Worm (Caenorhabditis elegans): Measurements from ENCODE around the gene cat-4.
A peak's percentile ranks its signal among the peaks of the same experiment; 100 is the strongest.

cat-4 gene

ce11 chrV:10564830-10565365 is at the start of gene cat-4:
Gene cat-4 (plus strand): TSS chrV:10564880.
- no peak for TF ChIP-seq sea-2 (GFP tag; IDR thresholded peaks at IDR 0.05)
- TF ChIP-seq ceh-91 (GFP tag; IDR thresholded peaks at IDR 0.05): no peak
- TF ChIP-seq ztf-26 (tag; optimal IDR thresholded peaks at IDR 0.05): no peak
- TF ChIP-seq nhr-80 (tag; optimal IDR thresholded peaks at IDR 0.05): peak; percentile 31

ce11 chrV:10516702-10517101 is 48.0 kb upstream of the cat-4 start:
- no peak for TF ChIP-seq ekl-4 (GFP tag; IDR thresholded peaks at IDR 0.05)
- no peak for TF ChIP-seq ztf-25 (GFP tag; IDR thresholded peaks at IDR 0.05)
- TF ChIP-seq nfyb-1 (GFP tag; IDR thresholded peaks at IDR 0.05): no peak
- TF ChIP-seq egl-18 (GFP tag; IDR thresholded peaks at IDR 0.05): no peak
- TF ChIP-seq lin-26 (GFP tag; IDR thresholded peaks at IDR 0.05): no peak
- no peak for TF ChIP-seq zim-3 (tag; optimal IDR thresholded peaks at IDR 0.05)
- no peak for TF ChIP-seq D2030.7 (GFP tag; IDR thresholded peaks at IDR 0.05)
- no peak for TF ChIP-seq dox-1 (GFP tag; IDR thresholded peaks at IDR 0.05)
- no peak for TF ChIP-seq let-526 (GFP tag; IDR thresholded peaks at IDR 0.05)
- no peak for TF ChIP-seq efl-1 (GFP tag; optimal IDR thresholded peaks at IDR 0.05)
- no peak for TF ChIP-seq hlh-12 (tag; optimal IDR thresholded peaks at IDR 0.05)
- TF ChIP-seq C06A6.2 (GFP tag; conservative IDR thresholded peaks at IDR 0.05): no peak
- no peak for TF ChIP-seq tbp1 (GFP tag; optimal IDR thresholded peaks at IDR 0.05)
- TF ChIP-seq ceh-91 (GFP tag; IDR thresholded peaks at IDR 0.05): no peak
- TF ChIP-seq sptf-2 (GFP tag; optimal IDR thresholded peaks at IDR 0.05): no peak
- TF ChIP-seq mel-28 (tag; optimal IDR thresholded peaks at IDR 0.05; ENCODE audit: borderline replicate concordance): no peak
- no peak for TF ChIP-seq madf-10 (tag; optimal IDR thresholded peaks at IDR 0.05)

- TF ChIP-seq let-526 (GFP tag; IDR thresholded peaks at IDR 0.05) (peak; percentile 40; the same call in 1 of the 2 replicates), madf-6 (GFP tag; IDR thresholded peaks at IDR 0.05) (peak; percentile 67), cebp-2 (GFP tag; IDR thresholded peaks at IDR 0.05) (no peak), lin-54 (GFP tag; optimal IDR thresholded peaks at IDR 0.05) (peak; percentile 42), F57C9.4 (tag; optimal IDR thresholded peaks at IDR 0.05) (no peak), madf-3 (GFP tag; IDR thresholded peaks at IDR 0.05) (peak; percentile 76; the same call in 1 of the 2 replicates), ets-4 (GFP tag; optimal IDR thresholded peaks at IDR 0.05) (no peak), lin-35 (GFP tag; optimal IDR thresholded peaks at IDR 0.05) (peak in 1 of 3 experiments; percentile 11), athp-1 (tag; optimal IDR thresholded peaks at IDR 0.05) (no peak), F22D6.2 (tag; optimal IDR thresholded peaks at IDR 0.05) (peak; percentile 57), lag-1 (GFP tag; IDR thresholded peaks at IDR 0.05) (no peak), chd-7 (tag; optimal IDR thresholded peaks at IDR 0.05) (no peak), snpc-4 (GFP tag; optimal IDR thresholded peaks at IDR 0.05) (peak; percentile 43), snpc-4 (tag; optimal IDR thresholded peaks at IDR 0.05) (peak in 2 of 4 experiments; percentile 37 to 57), unc-130 (GFP tag; optimal IDR thresholded peaks at IDR 0.05) (peak; percentile 78), F37B4.10 (GFP tag; IDR thresholded peaks at IDR 0.05) (no peak), egl-18 (GFP tag; IDR thresholded peaks at IDR 0.05) (no peak), attf-5 (GFP tag; optimal IDR thresholded peaks at IDR 0.05) (no peak), Y53G8AR.9 (GFP tag; conservative IDR thresholded peaks at IDR 0.05) (0 out of 2 replicates have a peak, but pooled peaks have one; percentile 14), snpc-3.4 (tag; optimal IDR thresholded peaks at IDR 0.05) (no peak), hrde-1 (tag; optimal IDR thresholded peaks at IDR 0.05; ENCODE audit: borderline replicate concordance) (no peak), nhr-120 (GFP tag; IDR thresholded peaks at IDR 0.05) (no peak), ceh-79 (tag; optimal IDR thresholded peaks at IDR 0.05) (peak; percentile 60), F23B12.7 (tag; optimal IDR thresholded peaks at IDR 0.05; ENCODE audit: insufficient read depth) (no peak), fkh-3 (tag; optimal IDR thresholded peaks at IDR 0.05) (no peak), D2030.7 (GFP tag; IDR thresholded peaks at IDR 0.05) (peak; percentile 67), hlh-12 (tag; optimal IDR thresholded peaks at IDR 0.05) (no peak), ceh-58 (GFP tag; IDR thresholded peaks at IDR 0.05) (no peak), lin-26 (GFP tag; IDR thresholded peaks at IDR 0.05) (no peak), B0261.1 (tag; optimal IDR thresholded peaks at IDR 0.05) (no peak), sdz-38 (tag; optimal IDR thresholded peaks at IDR 0.05) (peak; percentile 23)
Measured at ce11 chrV:10525902-10526301, 38.8 kb upstream of the cat-4 start, which contains the start of the genes C35A5.8 and hda-11. Gene C35A5.8 (minus strand): TSS chrV:10525908. Gene hda-11 (plus strand): TSS chrV:10526184.

All from whole organism, young adult.